Worm (Caenorhabditis elegans) whole organism, mixed stage, embryonic: ENCODE results near the gene ZK563.2.

Experiments used
- ceh-83 ChIP-seq: fragments of 200-800 bp; sonication (Bioruptor generic); optimal IDR thresholded peaks from 2 replicates; lab custom pipeline; 2018; ENCODE audit warnings: mild to moderate bottlenecking, missing genetic modification characterization, missing compliant biosample characterization
- elt-1 ChIP-seq: sonication (generic microtip); optimal IDR thresholded peaks from 2 replicates; lab custom pipeline; 2017; ENCODE audit warnings: missing genetic modification characterization, mild to moderate bottlenecking, missing compliant biosample characterization, antibody characterized with exemption, moderate library complexity, borderline replicate concordance; ENCODE audit not compliant: insufficient read depth

DNA sequence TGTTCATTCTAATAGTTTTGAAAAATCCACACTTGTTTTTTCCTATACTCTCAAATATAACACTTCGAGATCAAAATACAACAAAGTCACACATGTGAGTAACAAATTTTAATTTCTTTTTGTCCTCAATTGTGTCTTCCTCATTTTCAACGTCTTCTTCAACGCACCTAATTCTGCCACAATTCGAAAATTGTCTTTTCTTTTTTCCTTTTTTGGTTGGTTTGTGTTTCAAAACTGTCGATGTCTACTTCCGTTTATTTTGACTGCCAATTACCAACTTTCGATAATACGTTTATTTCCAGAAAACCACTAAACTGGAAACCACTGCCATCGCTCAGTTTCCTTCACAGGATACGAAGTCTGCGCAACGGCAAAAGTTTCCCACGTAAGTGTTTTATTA, 35.9 kb upstream of the ZK563.2 start, which contains the start of gene F11D5.1:
- TF ChIP-seq ceh-83 (no peak), elt-1 (tag; lab: Kevin White, UChicago) (no peak)
